Fruit fly (Drosophila melanogaster) whole organism, adult: ENCODE results near the gene fne.

ENCODE experiments used
- Crg-1 ChIP-seq: fragments of 200-800 bp; sonication (Bioruptor generic); optimal IDR thresholded peaks from 2 replicates; lab custom pipeline; 2016; ENCODE audit warnings: missing biosample characterization, missing genetic modification characterization
- bab1 ChIP-seq: fragments of 200-800 bp; sonication (Bioruptor generic); optimal IDR thresholded peaks from 3 replicates; lab custom pipeline; 2019; ENCODE audit warnings: missing biosample characterization, mild to moderate bottlenecking, missing genetic modification characterization, moderate library complexity

dm6 chrX:12967296-12967938 lies 50.1 kb downstream of the fne start, which contains the start of gene Mur11Da:
- TF ChIP-seq Crg-1 (GFP tag; lab: Kevin White, UChicago) (no peak), bab1 (no peak)
